Worm (Caenorhabditis elegans) whole organism, L3 larva: ENCODE measurements around the gene exo-1.

Experiments used
- fkh-10 ChIP-seq: sonication (generic microtip); optimal IDR thresholded peaks from 2 replicates; lab custom pipeline; 2017; ENCODE audit warnings: missing biosample characterization, missing genetic modification reagents, missing genetic modification characterization
- nhr-11 ChIP-seq: fragments of 150-350 bp; optimal IDR thresholded peaks from 2 replicates; lab custom pipeline; 2014; ENCODE audit warnings: missing biosample characterization, missing genetic modification characterization
- tbx-2 ChIP-seq: sonication (generic microtip); optimal IDR thresholded peaks from 2 replicates; lab custom pipeline; 2016; ENCODE audit warnings: mild to moderate bottlenecking, missing genetic modification characterization, missing compliant biosample characterization
- ztf-11 ChIP-seq: fragments of 150-350 bp; optimal IDR thresholded peaks from 2 replicates; lab custom pipeline; 2014; ENCODE audit warnings: missing biosample characterization, missing genetic modification characterization

- TF ChIP-seq fkh-10 (GFP tag; lab: Kevin White, UChicago) (no peak), ztf-11 (tag; lab: Kevin White, UChicago) (no peak), tbx-2 (no peak), nhr-11 (no peak)
These were observed 6.4 kb downstream of the exo-1 start, which contains the start of gene bli-5 for ce11 chrIII:13429668-13430067.
